Worm (Caenorhabditis elegans): ENCODE data around the gene T19C3.3.

DNA sequence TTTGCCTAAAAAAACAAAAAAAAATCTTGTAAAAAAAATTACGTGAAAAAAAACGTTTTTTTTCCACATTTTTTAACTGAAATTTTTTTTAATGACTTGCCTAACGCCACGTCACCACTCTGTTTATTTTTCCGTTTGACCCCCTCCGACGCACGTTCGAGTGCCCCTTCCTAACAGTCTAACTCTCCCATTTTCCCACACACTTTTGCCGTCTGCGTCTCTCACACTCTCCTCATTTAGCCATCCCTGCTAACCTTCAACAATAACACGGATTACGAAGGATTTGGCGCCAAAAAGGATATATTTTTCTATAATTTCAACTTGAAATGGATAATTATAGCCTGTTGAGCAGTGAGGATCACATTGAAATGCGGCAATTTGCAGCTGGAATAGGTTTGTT lies 32.9 kb upstream of the T19C3.3 start:
- TF ChIP-seq dao-5 (tag; optimal IDR thresholded peaks at IDR 0.05) (no peak), him-1 (tag; optimal IDR thresholded peaks at IDR 0.05) (no peak), W03F9.2 (tag; optimal IDR thresholded peaks at IDR 0.05) (no peak)
